Worm (Caenorhabditis elegans): ENCODE data around the gene F11C1.1.

The F11C1.1 gene

DNA sequence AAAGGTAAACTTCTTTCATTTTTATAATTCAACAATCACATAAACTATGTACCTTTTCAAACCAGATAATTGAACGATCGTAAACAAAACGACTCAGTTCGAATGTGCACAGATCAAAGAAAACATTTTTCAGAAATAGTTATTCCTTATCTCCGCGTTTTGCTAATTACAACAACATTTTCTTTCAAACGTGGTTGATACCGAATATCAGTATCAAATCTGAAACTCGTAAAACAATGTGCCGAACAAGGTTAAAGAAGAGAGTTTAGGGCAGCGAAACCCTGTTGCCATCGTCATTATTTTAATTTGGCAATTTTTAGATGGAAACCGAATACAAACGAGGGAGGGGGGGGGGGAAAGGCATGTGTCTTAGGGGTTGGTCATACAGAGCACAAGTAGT lies 9.0 kb downstream of the F11C1.1 start, which contains the start of gene scav-4 (continued):
- no peak for TF ChIP-seq pbrm-1 (GFP tag; IDR thresholded peaks at IDR 0.05)
- TF ChIP-seq ceh-100 (GFP tag; IDR thresholded peaks at IDR 0.05) = no peak

ce11 chrX:12979747-12980146 lies 10.6 kb downstream of the F11C1.1 start:
- TF ChIP-seq nhr-80 (tag; optimal IDR thresholded peaks at IDR 0.05) (peak; percentile 25), atf-7 (tag; optimal IDR thresholded peaks at IDR 0.05) (no peak)

- TF ChIP-seq ceh-91 (GFP tag; IDR thresholded peaks at IDR 0.05) (no peak), C17E4.6 (GFP tag; IDR thresholded peaks at IDR 0.05) (no peak), F22D6.2 (tag; optimal IDR thresholded peaks at IDR 0.05) (no peak), T26A5.8 (tag; optimal IDR thresholded peaks at IDR 0.05) (no peak), aptf-3 (GFP tag; IDR thresholded peaks at IDR 0.05) (0 out of 2 replicates have a peak, but pooled peaks have one; percentile 25), madf-10 (tag; optimal IDR thresholded peaks at IDR 0.05) (no peak), madf-8 (GFP tag; conservative IDR thresholded peaks at IDR 0.05) (no peak)
These were observed 11.8 kb downstream of the F11C1.1 start for ce11 chrX:12978569-12978968.

DNA sequence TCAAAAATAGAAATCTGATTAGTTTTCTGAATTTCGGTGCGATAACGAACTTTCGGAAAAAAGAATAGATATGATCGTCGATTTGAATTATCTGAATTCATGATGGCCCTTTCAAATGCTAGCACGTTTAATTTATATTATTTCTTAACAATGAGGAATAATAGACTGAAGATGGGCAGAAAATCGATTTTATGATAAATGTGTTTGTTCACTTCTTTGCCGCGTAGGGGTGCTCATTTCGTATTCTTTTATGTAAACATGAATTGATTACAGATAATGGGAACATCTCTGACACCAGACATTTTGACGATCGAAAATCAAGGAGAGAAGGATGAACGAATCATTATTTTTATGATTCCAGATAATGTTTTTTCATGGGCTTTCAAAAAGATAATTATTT lies 12.9 kb downstream of the F11C1.1 start, which contains the start of gene F11C1.9:
F11C1.9 (minus strand) TSS at position 101 of the 400 bp plus-strand sequence.
- TF ChIP-seq pha-4 (tag; optimal IDR thresholded peaks at IDR 0.05) (no peak), xnd-1 (tag; optimal IDR thresholded peaks at IDR 0.05) (no peak), T07F8.4 (tag; optimal IDR thresholded peaks at IDR 0.05) (no peak), hlh-26 (GFP tag; conservative IDR thresholded peaks at IDR 0.05) (no peak), hmg-1.2 (GFP tag; IDR thresholded peaks at IDR 0.05) (no peak), ztf-22 (GFP tag; optimal IDR thresholded peaks at IDR 0.05) (no peak), him-1 (tag; optimal IDR thresholded peaks at IDR 0.05) (no peak)

- TF ChIP-seq lsl-1 (GFP tag; optimal IDR thresholded peaks at IDR 0.05) (no peak), Y56A3A.18 (GFP tag; IDR thresholded peaks at IDR 0.05) (no peak), zim-3 (tag; optimal IDR thresholded peaks at IDR 0.05) (no peak), dox-1 (GFP tag; IDR thresholded peaks at IDR 0.05) (no peak), lin-54 (GFP tag; optimal IDR thresholded peaks at IDR 0.05) (no peak), egrh-3 (GFP tag; IDR thresholded peaks at IDR 0.05) (no peak), F37B4.10 (GFP tag; IDR thresholded peaks at IDR 0.05) (no peak), lin-40 (tag; optimal IDR thresholded peaks at IDR 0.05) (no peak), sptf-2 (GFP tag; optimal IDR thresholded peaks at IDR 0.05) (no peak), xnd-1 (tag; optimal IDR thresholded peaks at IDR 0.05) (no peak)
These were observed 13.6 kb downstream of the F11C1.1 start, which contains the start of the genes F11C1.4 and F11C1.10 for ce11 chrX:12976774-12977173. Gene F11C1.4, plus strand, starts transcription at chrX:12977074. Gene F11C1.10, plus strand, starts transcription at chrX:12977082.

DNA sequence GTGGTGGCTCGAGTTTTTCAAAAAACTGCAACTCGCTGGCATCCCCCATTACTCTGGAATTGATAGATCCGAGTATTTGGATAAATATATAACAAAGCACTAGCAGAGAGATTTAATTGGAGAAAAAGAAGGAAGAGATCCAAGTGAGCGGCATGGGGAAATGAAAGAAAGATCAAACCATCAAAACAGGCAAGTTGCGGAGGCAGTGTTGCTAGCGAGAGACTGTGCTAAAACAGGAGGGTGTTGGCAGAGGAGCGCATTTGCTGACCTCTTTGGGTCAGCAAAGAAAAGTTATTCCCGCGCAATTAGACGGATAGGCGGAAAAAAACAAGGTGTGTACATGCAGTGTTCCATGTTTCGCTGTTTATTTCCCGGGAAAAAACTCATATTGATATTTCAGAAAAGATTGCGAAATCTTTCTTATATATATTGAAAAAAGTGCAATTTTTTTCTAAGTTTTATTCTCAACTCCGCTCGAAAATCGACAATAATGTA lies 14.7 kb downstream of the F11C1.1 start, which contains the start of gene ppk-3:
ppk-3 (minus strand) TSS at position 51 of the 495 bp plus-strand sequence.
- TF ChIP-seq sptf-2 (GFP tag; optimal IDR thresholded peaks at IDR 0.05) (no peak), repo-1 (tag; optimal IDR thresholded peaks at IDR 0.05) (no peak), B0336.3 (GFP tag; IDR thresholded peaks at IDR 0.05) (0 out of 2 replicates have a peak, but pooled peaks have one; percentile 28), die-1 (tag; optimal IDR thresholded peaks at IDR 0.05) (no peak), Y56A3A.18 (GFP tag; IDR thresholded peaks at IDR 0.05) (no peak), let-607 (tag; optimal IDR thresholded peaks at IDR 0.05) (no peak), cebp-2 (GFP tag; IDR thresholded peaks at IDR 0.05) (no peak), attf-5 (GFP tag; optimal IDR thresholded peaks at IDR 0.05) (peak; percentile 3), rcor-1 (GFP tag; IDR thresholded peaks at IDR 0.05) (0 out of 2 replicates have a peak, but pooled peaks have one; percentile 25), nhr-90 (tag; optimal IDR thresholded peaks at IDR 0.05) (no peak), ceh-79 (tag; optimal IDR thresholded peaks at IDR 0.05) (no peak), akir-1 (GFP tag; optimal IDR thresholded peaks at IDR 0.05) (no peak), hrde-1 (tag; optimal IDR thresholded peaks at IDR 0.05; ENCODE audit: borderline replicate concordance) (no peak), ekl-4 (GFP tag; IDR thresholded peaks at IDR 0.05) (no peak), nfya-1 (tag; optimal IDR thresholded peaks at IDR 0.05; ENCODE audit: borderline replicate concordance, insufficient read depth) (no peak), lin-26 (GFP tag; IDR thresholded peaks at IDR 0.05) (0 out of 2 replicates have a peak, but pooled peaks have one; percentile 56)

Measured in whole organism, young adult.